Fruit fly (Drosophila melanogaster) whole organism, prepupa: ENCODE results near the gene CG7632.

Experiments
- Blimp-1 ChIP-seq: fragments of 200-800 bp; sonication (Bioruptor generic); optimal IDR thresholded peaks from 3 replicates; lab custom pipeline; 2017; ENCODE audit warnings: missing biosample characterization, missing genetic modification characterization, mild to moderate bottlenecking, moderate library complexity, missing genetic modification reagents
- CG10631 ChIP-seq: fragments of 200-800 bp; sonication (Bioruptor generic); optimal IDR thresholded peaks from 2 replicates; lab custom pipeline; 2016; ENCODE audit warnings: missing biosample characterization, missing genetic modification characterization
- CG10669 ChIP-seq: fragments of 200-800 bp; sonication (Bioruptor generic); optimal IDR thresholded peaks from 3 replicates; lab custom pipeline; 2018; ENCODE audit warnings: missing biosample characterization, mild to moderate bottlenecking, missing genetic modification characterization, moderate library complexity
- CG11762 ChIP-seq: fragments of 200-800 bp; sonication (Bioruptor generic); optimal IDR thresholded peaks from 3 replicates; lab custom pipeline; 2016; ENCODE audit warnings: missing biosample characterization, missing genetic modification characterization; ENCODE audit not compliant: insufficient read depth
- CG11902 ChIP-seq: fragments of 200-800 bp; sonication (Bioruptor generic); optimal IDR thresholded peaks from 3 replicates; lab custom pipeline; 2016; ENCODE audit warnings: missing biosample characterization, missing genetic modification characterization
- CG15336 ChIP-seq: fragments of 200-800 bp; sonication (Bioruptor generic); IDR thresholded peaks from 2 replicates; pipeline ENCODE4 v1.3.6; 2022; ENCODE audit warnings: missing biosample characterization, missing genetic modification characterization
- CG16779 ChIP-seq: fragments of 200-800 bp; sonication (Bioruptor generic); optimal IDR thresholded peaks from 3 replicates; lab custom pipeline; 2017; ENCODE audit warnings: missing biosample characterization, mild to moderate bottlenecking, missing genetic modification characterization
- CG31627 ChIP-seq: fragments of 200-800 bp; sonication (Bioruptor generic); optimal IDR thresholded peaks from 3 replicates; lab custom pipeline; 2016; ENCODE audit warnings: missing biosample characterization, missing genetic modification characterization
- CG32006 ChIP-seq: fragments of 200-800 bp; sonication (Bioruptor generic); optimal IDR thresholded peaks from 3 replicates; lab custom pipeline; 2017; ENCODE audit warnings: missing biosample characterization, mild to moderate bottlenecking, missing genetic modification characterization
- CG34406 ChIP-seq: fragments of 200-800 bp; sonication (Bioruptor generic); optimal IDR thresholded peaks from 3 replicates; lab custom pipeline; 2016; ENCODE audit warnings: missing biosample characterization, missing genetic modification characterization
- CG3919 ChIP-seq: fragments of 200-800 bp; sonication (Bioruptor generic); optimal IDR thresholded peaks from 3 replicates; lab custom pipeline; 2016; ENCODE audit warnings: missing biosample characterization, missing genetic modification characterization
- CG4318 ChIP-seq: fragments of 200-800 bp; sonication (Bioruptor generic); optimal IDR thresholded peaks from 3 replicates; lab custom pipeline; 2017; ENCODE audit warnings: missing biosample characterization, mild to moderate bottlenecking, missing genetic modification characterization
- CG6163 ChIP-seq: fragments of 200-800 bp; sonication (Bioruptor generic); IDR thresholded peaks from 3 replicates; pipeline ENCODE4 v1.3.6; 2022; ENCODE audit warnings: missing biosample characterization, missing genetic modification characterization
- CG6276 ChIP-seq: fragments of 200-800 bp; sonication (Bioruptor generic); optimal IDR thresholded peaks from 2 replicates; lab custom pipeline; 2017; ENCODE audit warnings: missing biosample characterization, mild to moderate bottlenecking, missing genetic modification characterization
- CG6792 ChIP-seq: fragments of 200-800 bp; sonication (Bioruptor generic); optimal IDR thresholded peaks from 3 replicates; lab custom pipeline; 2016; ENCODE audit warnings: missing biosample characterization, missing genetic modification characterization
- CG6854 ChIP-seq: fragments of 200-800 bp; sonication (Bioruptor generic); optimal IDR thresholded peaks from 2 replicates; lab custom pipeline; 2017; ENCODE audit warnings: missing biosample characterization, mild to moderate bottlenecking, missing genetic modification characterization
- CG7368 ChIP-seq: fragments of 200-800 bp; sonication (Bioruptor generic); optimal IDR thresholded peaks from 3 replicates; lab custom pipeline; 2016; ENCODE audit warnings: missing biosample characterization, missing genetic modification characterization
- CG8119 ChIP-seq: fragments of 200-800 bp; sonication (Bioruptor generic); IDR thresholded peaks from 3 replicates; pipeline ENCODE4 v1.3.6; 2022; ENCODE audit warnings: missing biosample characterization, missing genetic modification characterization
- CG8632 ChIP-seq: fragments of 200-800 bp; sonication (Bioruptor generic); optimal IDR thresholded peaks from 3 replicates; lab custom pipeline; 2016; ENCODE audit warnings: missing biosample characterization, missing genetic modification characterization
- CG9139 ChIP-seq: fragments of 200-800 bp; sonication (Bioruptor generic); optimal IDR thresholded peaks from 3 replicates; lab custom pipeline; 2017; ENCODE audit warnings: missing biosample characterization, mild to moderate bottlenecking, missing genetic modification characterization
- Eip75B ChIP-seq: fragments of 200-800 bp; sonication (Bioruptor generic); optimal IDR thresholded peaks from 3 replicates; lab custom pipeline; 2016; ENCODE audit warnings: missing biosample characterization, missing genetic modification characterization
- Eip78C ChIP-seq: fragments of 200-800 bp; sonication (Bioruptor generic); peaks from one replicate; lab custom pipeline; 2016; ENCODE audit warnings: missing biosample characterization, missing genetic modification characterization
- Eip93F ChIP-seq: fragments of 200-800 bp; sonication (Bioruptor generic); optimal IDR thresholded peaks from 2 replicates; lab custom pipeline; 2016; ENCODE audit warnings: missing biosample characterization, mild to moderate bottlenecking, missing genetic modification characterization
- Ets21C ChIP-seq: fragments of 200-800 bp; sonication (Bioruptor generic); optimal IDR thresholded peaks from 3 replicates; lab custom pipeline; 2016; ENCODE audit warnings: missing biosample characterization, missing genetic modification characterization
- Ets96B ChIP-seq: fragments of 200-800 bp; optimal IDR thresholded peaks from 2 replicates; lab custom pipeline; 2019; ENCODE audit warnings: missing biosample characterization, mild to moderate bottlenecking, missing genetic modification characterization, moderate library complexity
- Gug ChIP-seq: fragments of 200-800 bp; sonication (Bioruptor generic); IDR thresholded peaks from 2 replicates; pipeline ENCODE4 v1.3.6; 2022; ENCODE audit warnings: missing biosample characterization, missing genetic modification characterization
- Hr38 ChIP-seq: sonication (Bioruptor generic); optimal IDR thresholded peaks from 2 replicates; lab custom pipeline; 2016; ENCODE audit warnings: missing biosample characterization, missing genetic modification characterization
- Hr39 ChIP-seq: fragments of 200-800 bp; sonication (Bioruptor generic); optimal IDR thresholded peaks from 2 replicates; lab custom pipeline; 2016; ENCODE audit warnings: missing biosample characterization, missing genetic modification characterization
- Hr4 ChIP-seq: fragments of 200-800 bp; sonication (Bioruptor generic); optimal IDR thresholded peaks from 3 replicates; lab custom pipeline; 2016; ENCODE audit warnings: missing biosample characterization, missing genetic modification characterization
- Lpt ChIP-seq: fragments of 200-800 bp; sonication (Bioruptor generic); optimal IDR thresholded peaks from 3 replicates; lab custom pipeline; 2016; ENCODE audit warnings: missing biosample characterization, missing genetic modification characterization
- Met ChIP-seq: fragments of 200-800 bp; sonication (Bioruptor generic); optimal IDR thresholded peaks from 3 replicates; lab custom pipeline; 2016; ENCODE audit warnings: missing biosample characterization, missing genetic modification characterization
- OdsH ChIP-seq: fragments of 200-800 bp; sonication (Bioruptor generic); optimal IDR thresholded peaks from 3 replicates; lab custom pipeline; 2016; ENCODE audit warnings: missing biosample characterization, missing genetic modification characterization
- Smox ChIP-seq: fragments of 200-800 bp; sonication (Bioruptor generic); optimal IDR thresholded peaks from 3 replicates; lab custom pipeline; 2016; ENCODE audit warnings: missing biosample characterization, missing genetic modification characterization
- Sox102F ChIP-seq: fragments of 200-800 bp; sonication (Bioruptor generic); optimal IDR thresholded peaks from 2 replicates; lab custom pipeline; 2016; ENCODE audit warnings: missing biosample characterization, mild to moderate bottlenecking, missing genetic modification characterization
- Sox14 ChIP-seq: fragments of 200-800 bp; sonication (Bioruptor generic); optimal IDR thresholded peaks from 3 replicates; lab custom pipeline; 2016; ENCODE audit warnings: missing biosample characterization, missing genetic modification characterization
- Sox15 ChIP-seq: fragments of 200-800 bp; sonication (Bioruptor generic); optimal IDR thresholded peaks from 3 replicates; lab custom pipeline; 2016; ENCODE audit warnings: missing biosample characterization, missing genetic modification characterization
- achi ChIP-seq: fragments of 200-800 bp; sonication (Bioruptor generic); optimal IDR thresholded peaks from 3 replicates; lab custom pipeline; 2016; ENCODE audit warnings: missing biosample characterization, missing genetic modification characterization
- acj6 ChIP-seq: fragments of 200-800 bp; sonication (Bioruptor generic); optimal IDR thresholded peaks from 3 replicates; lab custom pipeline; 2016; ENCODE audit warnings: missing biosample characterization, missing genetic modification characterization
- cyc ChIP-seq: fragments of 200-800 bp; sonication (Bioruptor generic); optimal IDR thresholded peaks from 3 replicates; lab custom pipeline; 2016; ENCODE audit warnings: missing biosample characterization, missing genetic modification characterization
- dac ChIP-seq: fragments of 200-800 bp; sonication (Bioruptor generic); optimal IDR thresholded peaks from 2 replicates; lab custom pipeline; 2017; ENCODE audit warnings: missing biosample characterization, mild to moderate bottlenecking, missing genetic modification characterization
- dsx ChIP-seq: fragments of 200-800 bp; optimal IDR thresholded peaks from 3 replicates; lab custom pipeline; 2019; ENCODE audit warnings: missing biosample characterization, mild to moderate bottlenecking, missing genetic modification characterization, moderate library complexity; ENCODE audit not compliant: poor library complexity, severe bottlenecking
- esn ChIP-seq: fragments of 200-800 bp; sonication (Bioruptor generic); optimal IDR thresholded peaks from 2 replicates; lab custom pipeline; 2016; ENCODE audit warnings: missing biosample characterization, mild to moderate bottlenecking, missing genetic modification characterization, moderate library complexity
- fd59A ChIP-seq: fragments of 200-800 bp; sonication (Bioruptor generic); optimal IDR thresholded peaks from 2 replicates; lab custom pipeline; 2017; ENCODE audit warnings: missing biosample characterization, mild to moderate bottlenecking, missing genetic modification characterization, missing genetic modification reagents
- fd85E ChIP-seq: fragments of 200-800 bp; sonication (Bioruptor generic); optimal IDR thresholded peaks from 3 replicates; lab custom pipeline; 2016; ENCODE audit warnings: missing biosample characterization, missing genetic modification characterization
- fkh ChIP-seq: fragments of 200-800 bp; sonication (Bioruptor generic); optimal IDR thresholded peaks from 3 replicates; lab custom pipeline; 2017; ENCODE audit warnings: missing biosample characterization, mild to moderate bottlenecking, missing genetic modification characterization, moderate library complexity
- lz ChIP-seq: fragments of 200-800 bp; sonication (Bioruptor generic); optimal IDR thresholded peaks from 3 replicates; lab custom pipeline; 2016; ENCODE audit warnings: missing biosample characterization, missing genetic modification characterization
- net ChIP-seq: fragments of 200-800 bp; sonication (Bioruptor generic); optimal IDR thresholded peaks from 3 replicates; lab custom pipeline; 2016; ENCODE audit warnings: missing biosample characterization, missing genetic modification characterization
- pdm3 ChIP-seq: fragments of 200-800 bp; sonication (Bioruptor generic); optimal IDR thresholded peaks from 3 replicates; lab custom pipeline; 2016; ENCODE audit warnings: missing biosample characterization, missing genetic modification characterization
- spab ChIP-seq: fragments of 200-800 bp; sonication (Bioruptor generic); optimal IDR thresholded peaks from 2 replicates; lab custom pipeline; 2017; ENCODE audit warnings: missing biosample characterization, mild to moderate bottlenecking, missing genetic modification characterization, missing genetic modification reagents
- svp ChIP-seq: fragments of 200-800 bp; sonication (Bioruptor generic); peaks from one replicate; lab custom pipeline; 2016; ENCODE audit warnings: missing biosample characterization, missing genetic modification characterization
- topi ChIP-seq: fragments of 200-800 bp; sonication (Bioruptor generic); optimal IDR thresholded peaks from 3 replicates; lab custom pipeline; 2016; ENCODE audit warnings: missing biosample characterization, missing genetic modification characterization
- vri ChIP-seq: fragments of 200-800 bp; sonication (Bioruptor generic); optimal IDR thresholded peaks from 3 replicates; lab custom pipeline; 2016; ENCODE audit warnings: missing biosample characterization, mild to moderate bottlenecking, missing genetic modification characterization

The CG7632 gene

DNA sequence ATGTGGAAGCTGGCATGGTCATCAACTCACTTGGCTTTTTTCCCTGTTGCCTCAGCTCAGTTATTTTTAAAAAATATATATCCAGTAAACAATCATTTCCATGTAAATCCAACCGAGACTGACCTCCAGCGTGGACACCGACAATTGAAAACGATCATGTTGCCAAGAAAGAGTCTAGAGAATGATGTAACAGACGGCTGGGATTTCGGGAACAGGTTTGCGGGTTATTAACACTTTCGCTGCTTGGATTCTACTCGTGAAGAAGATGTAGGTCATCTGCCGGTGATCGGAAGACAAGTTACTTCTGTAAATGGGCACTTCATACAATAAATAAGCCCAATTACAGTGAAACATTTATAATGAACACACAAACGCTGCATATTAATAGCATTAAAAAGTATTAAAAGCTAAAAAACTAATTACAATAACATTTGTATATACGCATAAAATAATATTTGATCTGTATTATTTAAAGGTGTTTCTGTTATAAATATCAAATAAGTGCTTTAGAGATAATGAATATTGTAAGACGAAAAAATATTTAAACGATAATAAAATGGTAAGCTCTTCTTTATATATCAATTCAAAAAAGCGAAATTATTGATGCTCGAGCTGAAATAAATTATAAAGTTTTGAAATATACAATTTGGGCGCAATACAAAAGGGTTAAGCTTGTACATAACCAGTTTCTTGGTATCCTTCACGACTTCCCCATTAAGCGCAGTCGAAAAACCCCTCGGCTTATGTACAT lies 2.6 kb upstream of the CG7632 start:
- TF ChIP-seq CG4318 (GFP tag; lab: Kevin White, UChicago) (no peak), CG34406 (GFP tag; lab: Kevin White, UChicago) (no peak), Eip78C (GFP tag; lab: Kevin White, UChicago) (peak; percentile 86), CG6276 (GFP tag; lab: Kevin White, UChicago) (no peak), lz (GFP tag; lab: Kevin White, UChicago) (no peak), CG6163 (GFP tag; lab: Robert Waterston, UW) (no peak), CG9139 (GFP tag; lab: Kevin White, UChicago) (no peak), CG8119 (GFP tag; lab: Robert Waterston, UW) (no peak), CG16779 (no peak), spab (GFP tag; lab: Kevin White, UChicago) (no peak), acj6 (GFP tag; lab: Kevin White, UChicago) (no peak), esn (GFP tag; lab: Kevin White, UChicago) (no peak), dsx (peak; percentile 18), Sox102F (no peak), Sox15 (GFP tag; lab: Kevin White, UChicago) (no peak), CG3919 (GFP tag; lab: Kevin White, UChicago) (peak; percentile 31), CG10631 (GFP tag; lab: Kevin White, UChicago) (no peak), dac (GFP tag; lab: Kevin White, UChicago) (no peak), fkh (GFP tag; lab: Kevin White, UChicago) (no peak), Eip75B (no peak), CG8632 (GFP tag; lab: Kevin White, UChicago) (peak; percentile 18), Met (GFP tag; lab: Kevin White, UChicago) (no peak), Ets96B (tag; lab: Kevin White, UChicago) (peak; percentile 38), pdm3 (peak; percentile 18), Blimp-1 (peak; percentile 85), Lpt (GFP tag; lab: Kevin White, UChicago) (no peak), CG11762 (GFP tag; lab: Kevin White, UChicago) (no peak), CG10669 (GFP tag; lab: Kevin White, UChicago) (peak; percentile 3), CG31627 (GFP tag; lab: Kevin White, UChicago) (no peak), Hr38 (GFP tag; lab: Kevin White, UChicago) (no peak), CG7368 (GFP tag; lab: Kevin White, UChicago) (no peak), Gug (GFP tag; lab: Robert Waterston, UW) (no peak), topi (GFP tag; lab: Kevin White, UChicago) (no peak), fd85E (no peak), CG15336 (GFP tag; lab: Robert Waterston, UW) (no peak), OdsH (GFP tag; lab: Kevin White, UChicago) (no peak), Eip93F (GFP tag; lab: Kevin White, UChicago) (no peak), fd59A (GFP tag; lab: Kevin White, UChicago) (no peak), Sox14 (GFP tag; lab: Kevin White, UChicago) (no peak), net (no peak), cyc (GFP tag; lab: Kevin White, UChicago) (no peak), Ets21C (GFP tag; lab: Kevin White, UChicago) (no peak), CG6792 (GFP tag; lab: Kevin White, UChicago) (peak; percentile 4), CG11902 (GFP tag; lab: Kevin White, UChicago) (no peak), CG32006 (GFP tag; lab: Kevin White, UChicago) (no peak), Smox (GFP tag; lab: Kevin White, UChicago) (no peak), Hr4 (GFP tag; lab: Kevin White, UChicago) (no peak), achi (no peak), CG6854 (GFP tag; lab: Kevin White, UChicago) (no peak), svp (no peak), Hr39 (no peak), vri (GFP tag; lab: Kevin White, UChicago) (no peak)
